Fruit fly (Drosophila melanogaster) whole organism, embryonic: ENCODE data around the gene CG31637.

Experiments
- Abd-B ChIP-seq: fragments of 200-800 bp; sonication (Bioruptor generic); optimal IDR thresholded peaks from 2 replicates; lab custom pipeline; 2018; ENCODE audit warnings: missing biosample characterization, mild to moderate bottlenecking, missing genetic modification characterization, moderate library complexity
- Bteb2 ChIP-seq: fragments of 200-800 bp; sonication (Bioruptor generic); optimal IDR thresholded peaks from 2 replicates; lab custom pipeline; 2016; ENCODE audit warnings: missing biosample characterization, missing genetic modification characterization
- CG10147 ChIP-seq: fragments of 200-800 bp; sonication (Bioruptor generic); optimal IDR thresholded peaks from 2 replicates; lab custom pipeline; 2019; ENCODE audit warnings: missing biosample characterization, mild to moderate bottlenecking, missing genetic modification characterization, moderate library complexity
- CG10274 ChIP-seq: fragments of 200-800 bp; sonication (Bioruptor generic); optimal IDR thresholded peaks from 3 replicates; lab custom pipeline; 2017; ENCODE audit warnings: missing biosample characterization, mild to moderate bottlenecking, missing genetic modification characterization
- CG10543 ChIP-seq: fragments of 200-800 bp; sonication (Bioruptor generic); optimal IDR thresholded peaks from 3 replicates; lab custom pipeline; 2017; ENCODE audit warnings: missing biosample characterization, mild to moderate bottlenecking, missing genetic modification characterization, moderate library complexity
- CG11093 ChIP-seq: fragments of 200-800 bp; sonication (Bioruptor generic); IDR thresholded peaks from 3 replicates; pipeline ENCODE4 v1.3.6; 2022; ENCODE audit warnings: missing biosample characterization, missing genetic modification characterization
- CG11247 ChIP-seq: fragments of 200-800 bp; sonication (Bioruptor generic); IDR thresholded peaks from 2 replicates; pipeline ENCODE4 v1.3.6; 2022; ENCODE audit warnings: missing biosample characterization, missing genetic modification characterization
- CG12071 ChIP-seq: fragments of 200-800 bp; sonication (Bioruptor generic); optimal IDR thresholded peaks from 3 replicates; lab custom pipeline; 2018; ENCODE audit warnings: missing biosample characterization, mild to moderate bottlenecking, missing genetic modification characterization
- CG1233 ChIP-seq: fragments of 200-800 bp; sonication (Bioruptor generic); optimal IDR thresholded peaks from 4 replicates; lab custom pipeline; 2018; ENCODE audit warnings: missing biosample characterization, mild to moderate bottlenecking, missing genetic modification characterization
- CG12769 ChIP-seq: fragments of 200-800 bp; sonication (Bioruptor generic); optimal IDR thresholded peaks from 2 replicates; lab custom pipeline; 2019; ENCODE audit warnings: missing biosample characterization, mild to moderate bottlenecking, missing genetic modification characterization, moderate library complexity
- CG15696 ChIP-seq: fragments of 200-800 bp; sonication (Bioruptor generic); optimal IDR thresholded peaks from 2 replicates; lab custom pipeline; 2019; ENCODE audit warnings: missing biosample characterization, mild to moderate bottlenecking, missing genetic modification characterization, moderate library complexity
- CG1792 ChIP-seq: fragments of 200-800 bp; sonication (Bioruptor generic); optimal IDR thresholded peaks from 2 replicates; lab custom pipeline; 2016; ENCODE audit warnings: missing biosample characterization, missing genetic modification characterization
- CG4404 ChIP-seq: fragments of 200-800 bp; sonication (Bioruptor generic); IDR thresholded peaks from 2 replicates; pipeline ENCODE4 v1.3.6; 2022; ENCODE audit warnings: missing biosample characterization, missing genetic modification characterization
- CG5245 ChIP-seq: fragments of 200-800 bp; sonication (Bioruptor generic); optimal IDR thresholded peaks from 3 replicates; lab custom pipeline; 2016; ENCODE audit warnings: missing biosample characterization, missing genetic modification characterization
- CG5953 ChIP-seq: fragments of 200-800 bp; sonication (Bioruptor generic); IDR thresholded peaks from 2 replicates; pipeline ENCODE4 v1.3.6; 2022; ENCODE audit warnings: missing biosample characterization, missing genetic modification characterization
- CG8290 ChIP-seq, 3 experiments: fragments of 200-800 bp; sonication (Bioruptor generic); optimal IDR thresholded peaks; 2 replicates each; lab custom pipeline; 2016 to 2019; ENCODE audit warnings: missing biosample characterization in 3 of 3, missing genetic modification characterization in 3 of 3, mild to moderate bottlenecking in 2 of 3, moderate library complexity in 1 of 3
- CG9727 ChIP-seq: fragments of 200-800 bp; sonication (Bioruptor generic); optimal IDR thresholded peaks from 3 replicates; lab custom pipeline; 2017; ENCODE audit warnings: missing biosample characterization, mild to moderate bottlenecking, missing genetic modification characterization
- Dek ChIP-seq: fragments of 200-800 bp; sonication (Bioruptor generic); optimal IDR thresholded peaks from 3 replicates; lab custom pipeline; 2019; ENCODE audit warnings: missing biosample characterization, mild to moderate bottlenecking, missing genetic modification characterization, moderate library complexity
- Ets65A ChIP-seq: fragments of 200-800 bp; sonication (Bioruptor generic); peaks from one replicate; lab custom pipeline; 2016; ENCODE audit warnings: missing biosample characterization, missing genetic modification characterization
- HHEX ChIP-seq: fragments of 200-800 bp; sonication (Bioruptor generic); optimal IDR thresholded peaks from 3 replicates; lab custom pipeline; 2017; ENCODE audit warnings: missing biosample characterization, mild to moderate bottlenecking, missing genetic modification characterization, missing genetic modification reagents
- HLHmδ ChIP-seq: fragments of 200-800 bp; sonication (Bioruptor generic); optimal IDR thresholded peaks from 2 replicates; lab custom pipeline; 2018; ENCODE audit warnings: missing biosample characterization, mild to moderate bottlenecking, missing genetic modification characterization, moderate library complexity
- Lpt ChIP-seq: fragments of >200 bp; optimal IDR thresholded peaks from 2 replicates; lab custom pipeline; 2018; ENCODE audit warnings: missing biosample characterization, missing genetic modification characterization
- Mad ChIP-seq: fragments of 200-800 bp; sonication (Bioruptor generic); optimal IDR thresholded peaks from 2 replicates; lab custom pipeline; 2016; ENCODE audit warnings: missing biosample characterization, missing genetic modification characterization
- NC2α ChIP-seq: fragments of 200-800 bp; sonication (Bioruptor generic); optimal IDR thresholded peaks from 2 replicates; lab custom pipeline; 2016; ENCODE audit warnings: missing biosample characterization, missing genetic modification characterization
- Oaz ChIP-seq: fragments of 200-800 bp; sonication (Bioruptor generic); IDR thresholded peaks from 2 replicates; pipeline ENCODE4 v1.3.6; 2022; ENCODE audit warnings: missing biosample characterization, missing genetic modification characterization
- Six4 ChIP-seq: fragments of 200-800 bp; sonication (Bioruptor generic); optimal IDR thresholded peaks from 2 replicates; lab custom pipeline; 2016; ENCODE audit warnings: missing biosample characterization, missing genetic modification characterization
- Sox100B ChIP-seq: fragments of 200-800 bp; sonication (Bioruptor generic); optimal IDR thresholded peaks from 3 replicates; lab custom pipeline; 2018; ENCODE audit warnings: missing biosample characterization, mild to moderate bottlenecking, missing genetic modification characterization
- cad ChIP-seq: fragments of >200 bp; optimal IDR thresholded peaks from 2 replicates; lab custom pipeline; 2017; ENCODE audit warnings: missing biosample characterization, missing genetic modification characterization
- ci ChIP-seq: fragments of 200-800 bp; sonication (Bioruptor generic); IDR thresholded peaks from 3 replicates; pipeline ENCODE4 v1.3.6; 2022; ENCODE audit warnings: missing biosample characterization, missing genetic modification characterization
- corto ChIP-seq: fragments of 200-800 bp; sonication (Bioruptor generic); optimal IDR thresholded peaks from 2 replicates; lab custom pipeline; 2016; ENCODE audit warnings: missing biosample characterization, mild to moderate bottlenecking, missing genetic modification characterization, moderate library complexity
- disco-r ChIP-seq: fragments of 200-800 bp; sonication (Bioruptor generic); optimal IDR thresholded peaks from 2 replicates; lab custom pipeline; 2016; ENCODE audit warnings: missing biosample characterization, missing genetic modification characterization
- dm ChIP-seq: fragments of 200-800 bp; sonication (Bioruptor generic); optimal IDR thresholded peaks from 3 replicates; lab custom pipeline; 2016; ENCODE audit warnings: missing biosample characterization, missing genetic modification characterization
- grau ChIP-seq: fragments of 200-800 bp; optimal IDR thresholded peaks from 3 replicates; lab custom pipeline; 2019; ENCODE audit warnings: missing biosample characterization, mild to moderate bottlenecking, missing genetic modification characterization, moderate library complexity
- jigr1 ChIP-seq: fragments of 200-800 bp; sonication (Bioruptor generic); IDR thresholded peaks from 3 replicates; pipeline ENCODE4 v1.3.6; 2022; ENCODE audit warnings: missing biosample characterization, missing genetic modification characterization
- klu ChIP-seq: fragments of 200-800 bp; sonication (Bioruptor generic); IDR thresholded peaks from 2 replicates; pipeline ENCODE4 v1.3.6; 2022; ENCODE audit warnings: missing biosample characterization, missing genetic modification characterization
- maf-S ChIP-seq: fragments of 200-800 bp; sonication (Bioruptor generic); optimal IDR thresholded peaks from 2 replicates; lab custom pipeline; 2016; ENCODE audit warnings: missing biosample characterization, missing genetic modification characterization
- nau ChIP-seq: fragments of 200-800 bp; sonication (Bioruptor generic); optimal IDR thresholded peaks from 3 replicates; lab custom pipeline; 2017; ENCODE audit warnings: missing biosample characterization, mild to moderate bottlenecking, missing genetic modification characterization, missing genetic modification reagents
- nmo ChIP-seq: fragments of 200-800 bp; sonication (Bioruptor generic); optimal IDR thresholded peaks from 2 replicates; lab custom pipeline; 2018; ENCODE audit warnings: missing biosample characterization, mild to moderate bottlenecking, missing genetic modification characterization, moderate library complexity
- org-1 ChIP-seq: fragments of 200-800 bp; sonication (Bioruptor generic); optimal IDR thresholded peaks from 2 replicates; lab custom pipeline; 2017; ENCODE audit warnings: missing biosample characterization, missing genetic modification characterization
- pan ChIP-seq, 4 experiments: fragments of >200 bp in 3 of 4; fragments of 200-800 bp in 1 of 4; sonication (Bioruptor generic) in 1 of 4; optimal IDR thresholded peaks in 3 of 4; IDR thresholded peaks in 1 of 4; 2 replicates each; pipeline versions ENCODE4 v1.3.6 to Lab custom; 2017 to 2022; ENCODE audit warnings: missing biosample characterization in 2 of 4, missing genetic modification characterization in 2 of 4, mixed read lengths in 1 of 4
- peb ChIP-seq: fragments of 200-800 bp; sonication (Bioruptor generic); IDR thresholded peaks from 2 replicates; pipeline ENCODE4 v1.3.6; 2022; ENCODE audit warnings: missing biosample characterization, missing genetic modification characterization
- schlank ChIP-seq: fragments of 200-800 bp; sonication (Bioruptor generic); optimal IDR thresholded peaks from 2 replicates; lab custom pipeline; 2018; ENCODE audit warnings: missing biosample characterization, mild to moderate bottlenecking, missing genetic modification characterization
- tx ChIP-seq: fragments of 200-800 bp; sonication (Bioruptor generic); optimal IDR thresholded peaks from 2 replicates; lab custom pipeline; 2016; ENCODE audit warnings: missing biosample characterization, missing genetic modification characterization
- vnd ChIP-seq: fragments of 200-800 bp; sonication (Bioruptor generic); IDR thresholded peaks from 3 replicates; pipeline ENCODE4 v1.3.6; 2022; ENCODE audit warnings: missing biosample characterization, missing genetic modification characterization; ENCODE audit not compliant: partially characterized antibody
- vvl ChIP-seq: fragments of 200-800 bp; sonication (Bioruptor generic); IDR thresholded peaks from 2 replicates; pipeline ENCODE4 v1.3.6; 2022; ENCODE audit warnings: missing biosample characterization, missing genetic modification characterization
- wor ChIP-seq: fragments of 200-800 bp; sonication (Bioruptor generic); IDR thresholded peaks from 2 replicates; pipeline ENCODE4 v1.3.6; 2022; ENCODE audit warnings: missing biosample characterization, missing genetic modification characterization
- zfh1 ChIP-seq: fragments of 200-800 bp; sonication (Bioruptor generic); IDR thresholded peaks from 3 replicates; pipeline ENCODE4 v1.3.6; 2022; ENCODE audit warnings: missing biosample characterization, missing genetic modification characterization

CG31637 gene

dm6 chr2L:6557429-6558384 is 59.3 kb downstream of the CG31637 start, which contains the start of the genes IFT52 and COX5B (continued):
- TF ChIP-seq Oaz (GFP tag; lab: Robert Waterston, UW) (peak; percentile 7; the same call in 1 of the 2 replicates), maf-S (GFP tag; lab: Kevin White, UChicago) (peak; percentile 33), nmo (GFP tag; lab: Kevin White, UChicago) (peak; percentile 72), NC2α (peak; percentile 40), Sox100B (peak; percentile 25), CG10543 (GFP tag; lab: Kevin White, UChicago) (no peak), CG1792 (peak; percentile 38), Six4 (GFP tag; lab: Kevin White, UChicago) (peak; percentile 32), corto (GFP tag; lab: Kevin White, UChicago) (no peak), grau (peak; percentile 57), pan (optimal IDR thresholded peaks at IDR 0.05; lab: Kevin White, UChicago) (no peak), pan (GFP tag; optimal IDR thresholded peaks at IDR 0.05 in 1 of 2, IDR thresholded peaks at IDR 0.05 in 1 of 2) (peak in 1 of 2 experiments; percentile 37), jigr1 (GFP tag; lab: Robert Waterston, UW) (no peak; the same call in 2 of the 3 replicates), disco-r (GFP tag; lab: Kevin White, UChicago) (no peak), Bteb2 (GFP tag; lab: Kevin White, UChicago) (peak; percentile 48), CG10274 (no peak), zfh1 (GFP tag; lab: Robert Waterston, UW) (peak; percentile 77), Dek (tag; lab: Kevin White, UChicago) (peak; percentile 2), Abd-B (GFP tag; lab: Kevin White, UChicago) (peak; percentile 67), CG10147 (peak; percentile 44), HLHmδ (GFP tag; lab: Kevin White, UChicago) (no peak), vvl (GFP tag; lab: Robert Waterston, UW) (peak; percentile 81), ci (GFP tag; lab: Robert Waterston, UW) (peak; percentile 10; the same call in 1 of the 3 replicates), nau (GFP tag; lab: Kevin White, UChicago) (peak; percentile 30), tx (GFP tag; lab: Kevin White, UChicago) (no peak), CG11093 (GFP tag; lab: Robert Waterston, UW) (no peak), CG9727 (GFP tag; lab: Kevin White, UChicago) (peak; percentile 37), klu (GFP tag; lab: Robert Waterston, UW) (peak; percentile 37; the same call in 1 of the 2 replicates), HHEX (GFP tag; lab: Kevin White, UChicago) (peak; percentile 58), peb (GFP tag; lab: Robert Waterston, UW) (peak; percentile 27; the same call in 1 of the 2 replicates), CG1233 (GFP tag; lab: Kevin White, UChicago) (peak; percentile 63), Mad (GFP tag; lab: Kevin White, UChicago) (peak; percentile 66), CG4404 (peak; percentile 47), vnd (GFP tag; lab: Robert Waterston, UW) (0 out of 3 replicates have a peak, but pooled peaks have one; percentile 10), cad (no peak), Lpt (GFP tag; lab: Kevin White, UChicago) (no peak), CG8290 (GFP tag; optimal IDR thresholded peaks at IDR 0.05; lab: Kevin White, UChicago) (peak; percentile 84), CG8290 (tag; optimal IDR thresholded peaks at IDR 0.05; lab: Kevin White, UChicago) (peak; percentile 16 to 61), schlank (tag; lab: Kevin White, UChicago) (no peak), CG5245 (GFP tag; lab: Kevin White, UChicago) (peak; percentile 59), CG5953 (peak; percentile 32; the same call in 1 of the 2 replicates), CG12071 (GFP tag; lab: Kevin White, UChicago) (no peak), Ets65A (GFP tag; lab: Kevin White, UChicago) (peak; percentile 98), org-1 (GFP tag; lab: Kevin White, UChicago) (no peak), wor (no peak), dm (GFP tag; lab: Kevin White, UChicago) (peak; percentile 17), CG15696 (peak; percentile 44), CG12769 (tag; lab: Kevin White, UChicago) (no peak), CG11247 (GFP tag; lab: Robert Waterston, UW) (peak; percentile 70)
